Worm (Caenorhabditis elegans): ENCODE results near the gene srbc-40.

The srbc-40 gene

ce11 chrV:727484-728351 lies 8.1 kb upstream of the srbc-40 start, which contains the start of the genes icl-1 and srh-2:
TSS of gene icl-1 (minus strand) at chrV:728004.
TSS of gene srh-2 (plus strand) at chrV:728301.
- TF ChIP-seq ceh-90 (tag; optimal IDR thresholded peaks at IDR 0.05) (no peak), grh-1 (GFP tag; IDR thresholded peaks at IDR 0.05) (no peak), egl-27 (tag; optimal IDR thresholded peaks at IDR 0.05) (no peak), nhr-237 (tag; optimal IDR thresholded peaks at IDR 0.05) (no peak), lin-35 (GFP tag; optimal IDR thresholded peaks at IDR 0.05) (peak in 1 of 2 experiments; percentile 75), nhr-84 (tag; optimal IDR thresholded peaks at IDR 0.05) (no peak), C34B4.2 (tag; optimal IDR thresholded peaks at IDR 0.05) (no peak), ztf-11 (tag; optimal IDR thresholded peaks at IDR 0.05) (peak in 1 of 2 experiments; percentile 27), lin-13 (GFP tag; optimal IDR thresholded peaks at IDR 0.05) (peak; percentile 38), unc-130 (tag; optimal IDR thresholded peaks at IDR 0.05) (peak; percentile 74), nhr-12 (tag; optimal IDR thresholded peaks at IDR 0.05) (no peak), swsn-7 (tag; optimal IDR thresholded peaks at IDR 0.05) (peak; percentile 68), hlh-17 (GFP tag; optimal IDR thresholded peaks at IDR 0.05; ENCODE audit: borderline replicate concordance) (peak; percentile 41), C16A3.4 (tag; optimal IDR thresholded peaks at IDR 0.05) (peak; percentile 74), ceh-63 (GFP tag; optimal IDR thresholded peaks at IDR 0.05) (peak; percentile 54), Y116A8C.19 (tag; optimal IDR thresholded peaks at IDR 0.05; ENCODE audit: borderline replicate concordance) (no peak), pax-3 (tag; optimal IDR thresholded peaks at IDR 0.05) (no peak), nhr-19 (GFP tag; conservative IDR thresholded peaks at IDR 0.05) (peak; percentile 93), ceh-8 (GFP tag; optimal IDR thresholded peaks at IDR 0.05) (no peak), egl-13 (tag; optimal IDR thresholded peaks at IDR 0.05) (no peak), lin-14 (GFP tag; optimal IDR thresholded peaks at IDR 0.05) (peak; percentile 92), zip-4 (GFP tag; optimal IDR thresholded peaks at IDR 0.05) (peak; percentile 51), jun-1 (tag; optimal IDR thresholded peaks at IDR 0.05) (peak; percentile 15), nhr-77 (tag; optimal IDR thresholded peaks at IDR 0.05) (peak; percentile 29), aly-2 (tag; optimal IDR thresholded peaks at IDR 0.05) (no peak), aha-1 (tag; optimal IDR thresholded peaks at IDR 0.05) (no peak), ets-5 (GFP tag; IDR thresholded peaks at IDR 0.05) (no peak), nhr-28 (tag; optimal IDR thresholded peaks at IDR 0.05) (no peak), ceh-82 (tag; optimal IDR thresholded peaks at IDR 0.05) (no peak), dpl-1 (GFP tag; optimal IDR thresholded peaks at IDR 0.05) (peak in 2 of 3 experiments; percentile 19 to 26), unc-30 (tag; optimal IDR thresholded peaks at IDR 0.05) (no peak), lin-15B (tag; optimal IDR thresholded peaks at IDR 0.05) (no peak), fkh-8 (tag; optimal IDR thresholded peaks at IDR 0.05) (no peak), lsy-2 (tag; optimal IDR thresholded peaks at IDR 0.05) (peak; percentile 31 to 55), mdl-1 (tag; optimal IDR thresholded peaks at IDR 0.05) (peak in 1 of 2 experiments; percentile 85), nhr-71 (tag; optimal IDR thresholded peaks at IDR 0.05) (peak; percentile 95), nhr-76 (tag; optimal IDR thresholded peaks at IDR 0.05) (no peak), sup-37 (GFP tag; optimal IDR thresholded peaks at IDR 0.05) (peak; percentile 59), rnt-1 (tag; optimal IDR thresholded peaks at IDR 0.05) (peak; percentile 88), nhr-47 (tag; optimal IDR thresholded peaks at IDR 0.05) (peak; percentile 59), tlp-1 (tag; optimal IDR thresholded peaks at IDR 0.05) (no peak), pqm-1 (tag; optimal IDR thresholded peaks at IDR 0.05) (no peak), snpc-4 (tag; optimal IDR thresholded peaks at IDR 0.05) (no peak), vab-15 (tag; optimal IDR thresholded peaks at IDR 0.05) (peak; percentile 52), isw-1 (GFP tag; IDR thresholded peaks at IDR 0.05) (no peak), lin-39 (tag; optimal IDR thresholded peaks at IDR 0.05) (peak; percentile 46), mep-1 (tag; optimal IDR thresholded peaks at IDR 0.05) (peak; percentile 59), tbx-2 (tag; optimal IDR thresholded peaks at IDR 0.05) (peak; percentile 73), zag-1 (tag; optimal IDR thresholded peaks at IDR 0.05) (no peak), unc-86 (tag; optimal IDR thresholded peaks at IDR 0.05) (no peak), F16B12.6 (tag; optimal IDR thresholded peaks at IDR 0.05) (no peak)

Measured in whole organism, L1 larva.